Fruit fly (Drosophila melanogaster) whole organism, wandering third instar larva: ENCODE measurements around the gene pelo.

ENCODE experiments used
- Myc ChIP-seq: fragments of >200 bp; optimal IDR thresholded peaks from 2 replicates; lab custom pipeline; 2017
- N ChIP-seq: fragments of >200 bp; optimal IDR thresholded peaks from 2 replicates; lab custom pipeline; 2018; ENCODE audit warnings: missing biosample characterization, missing external identifiers, missing genetic modification characterization
- Rel ChIP-seq, 2 experiments: fragments of 200-800 bp; sonication (Bioruptor generic) in 1 of 2; optimal IDR thresholded peaks; 2 replicates in 1 of 2; 3 replicates in 1 of 2; lab custom pipeline; 2016 to 2019; ENCODE audit warnings: mild to moderate bottlenecking in 2 of 2, missing biosample characterization in 2 of 2, missing genetic modification characterization in 2 of 2, moderate library complexity in 1 of 2
- br ChIP-seq: fragments of 200-800 bp; sonication (Bioruptor generic); optimal IDR thresholded peaks from 2 replicates; lab custom pipeline; 2016; ENCODE audit warnings: missing biosample characterization, missing genetic modification characterization
- dsf ChIP-seq: sonication (Bioruptor generic); optimal IDR thresholded peaks from 2 replicates; lab custom pipeline; 2016; ENCODE audit warnings: missing biosample characterization, missing genetic modification characterization, borderline replicate concordance
- fru ChIP-seq: fragments of 200-800 bp; sonication (Bioruptor generic); optimal IDR thresholded peaks from 3 replicates; lab custom pipeline; 2016; ENCODE audit warnings: missing biosample characterization, mild to moderate bottlenecking, missing genetic modification characterization
- jim ChIP-seq: fragments of 175-275, 200-325 bp; sonication (Bioruptor generic); optimal IDR thresholded peaks from 2 replicates; lab custom pipeline; 2016; ENCODE audit warnings: missing biosample characterization, mild to moderate bottlenecking, missing genetic modification characterization
- lola ChIP-seq: fragments of >200 bp; optimal IDR thresholded peaks from 2 replicates; lab custom pipeline; 2017; ENCODE audit warnings: missing biosample characterization, missing genetic modification characterization
- pan ChIP-seq: fragments of >200 bp; optimal IDR thresholded peaks from 2 replicates; lab custom pipeline; 2017

- TF ChIP-seq Rel (GFP tag; optimal IDR thresholded peaks at IDR 0.05; lab: Kevin White, UChicago) (no peak), Rel (tag; optimal IDR thresholded peaks at IDR 0.05; lab: Kevin White, UChicago) (peak; percentile 0), N (GFP tag; lab: Kevin White, UChicago) (no peak), lola (GFP tag; lab: Kevin White, UChicago) (no peak), jim (GFP tag; lab: Kevin White, UChicago) (no peak), dsf (no peak), Myc (lab: Kevin White, UChicago) (no peak), pan (lab: Kevin White, UChicago) (no peak), fru (GFP tag; lab: Kevin White, UChicago) (peak; percentile 9), br (no peak)
These were observed 7.0 kb downstream of the pelo start for dm6 chr2L:9707514-9708094.
